Worm (Caenorhabditis elegans) whole organism, L3 larva: ENCODE measurements around the gene tag-250.

Source experiments
- ama-1 ChIP-seq: fragments of 150-350 bp; optimal IDR thresholded peaks from 2 replicates; lab custom pipeline; 2018
- elt-1 ChIP-seq: fragments of 150-350 bp; optimal IDR thresholded peaks from 2 replicates; lab custom pipeline; 2014; ENCODE audit warnings: missing biosample characterization, missing genetic modification characterization
- nhr-11 ChIP-seq: fragments of 150-350 bp; optimal IDR thresholded peaks from 2 replicates; lab custom pipeline; 2014; ENCODE audit warnings: missing biosample characterization, missing genetic modification characterization
- tbx-2 ChIP-seq: sonication (generic microtip); optimal IDR thresholded peaks from 2 replicates; lab custom pipeline; 2016; ENCODE audit warnings: mild to moderate bottlenecking, missing genetic modification characterization, missing compliant biosample characterization

DNA sequence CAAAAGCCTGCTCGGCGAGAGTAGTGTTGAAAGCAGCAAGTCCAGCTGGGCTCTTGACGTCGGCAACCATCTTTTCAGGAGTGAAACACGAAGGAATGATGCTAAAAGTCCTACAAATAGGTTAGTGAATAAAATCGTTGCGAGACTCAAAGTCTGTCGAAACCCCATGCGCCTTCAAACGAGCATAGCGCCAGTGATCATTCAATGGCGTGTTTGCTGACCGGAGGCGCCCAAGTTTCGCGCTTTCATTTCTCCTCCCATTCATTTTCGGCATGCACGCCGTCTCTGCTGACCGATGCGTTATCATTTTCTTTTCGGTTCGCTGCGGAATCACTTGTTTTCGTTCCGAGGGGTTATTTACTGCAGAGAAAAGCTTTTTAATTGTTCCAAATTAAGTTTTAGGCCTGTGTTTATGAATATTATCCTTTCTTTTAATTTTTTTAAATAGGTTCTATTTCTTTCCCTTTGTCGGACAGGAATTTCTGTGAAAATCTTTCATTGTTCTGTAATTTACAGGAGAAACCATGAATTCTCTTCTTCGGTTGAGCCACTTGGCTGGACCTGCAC lies 48.6 kb upstream of the tag-250 start, which contains the start of the genes eef-1B.1 and aco-2:
- peak; percentile 36 for TF ChIP-seq nhr-11 (tag; lab: Kevin White, UChicago)
- TF ChIP-seq elt-1 (tag; lab: Kevin White, UChicago), result peak; percentile 28
- TF ChIP-seq ama-1 (lab: Kevin White, UChicago), result peak; percentile 86
- peak; percentile 72 for TF ChIP-seq tbx-2 (tag; lab: Kevin White, UChicago)
